Fruit fly (Drosophila melanogaster): ENCODE measurements around the gene CG5078.
"Not testable (repeated sequence)": the region's sequence is repeated elsewhere in the genome, so short reads cannot be mapped to it uniquely, and the experiment has no call there.

The CG5078 gene

DNA sequence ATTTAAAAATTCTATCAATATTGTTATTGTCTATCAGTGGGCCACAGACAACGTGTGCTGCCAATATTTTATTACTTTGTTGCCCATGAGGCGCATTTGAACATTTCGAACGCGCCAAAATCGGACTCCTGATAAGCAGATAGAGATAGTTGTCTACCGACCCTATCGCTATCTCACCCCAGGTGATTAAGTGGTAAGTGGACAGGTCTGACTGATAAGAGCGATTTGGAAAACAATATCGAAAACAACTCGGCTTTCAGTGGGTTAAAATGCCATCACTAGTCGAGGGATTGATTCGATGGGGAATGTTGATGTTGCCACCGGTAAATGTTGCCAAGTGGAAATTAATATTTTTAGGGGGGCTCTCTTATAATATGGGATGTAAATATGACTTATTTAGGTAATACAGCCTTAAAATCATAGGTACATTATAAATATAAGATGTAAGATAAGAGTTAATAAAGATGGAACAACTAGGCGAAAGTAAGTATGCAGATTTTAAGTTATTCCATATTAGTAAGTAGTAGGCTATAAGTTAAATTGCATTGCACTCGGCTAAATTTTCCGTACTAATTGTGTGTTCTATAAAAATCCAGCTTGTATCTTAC lies 14.2 kb upstream of the CG5078 start, which contains the start of gene ND-39:
Gene ND-39 (plus strand): TSS at position 558 of the 608 bp plus-strand sequence.
- TF ChIP-seq CG8478 (optimal IDR thresholded peaks at IDR 0.05) (no peak), CTCF (optimal IDR thresholded peaks at IDR 0.05) (no peak)

DNA sequence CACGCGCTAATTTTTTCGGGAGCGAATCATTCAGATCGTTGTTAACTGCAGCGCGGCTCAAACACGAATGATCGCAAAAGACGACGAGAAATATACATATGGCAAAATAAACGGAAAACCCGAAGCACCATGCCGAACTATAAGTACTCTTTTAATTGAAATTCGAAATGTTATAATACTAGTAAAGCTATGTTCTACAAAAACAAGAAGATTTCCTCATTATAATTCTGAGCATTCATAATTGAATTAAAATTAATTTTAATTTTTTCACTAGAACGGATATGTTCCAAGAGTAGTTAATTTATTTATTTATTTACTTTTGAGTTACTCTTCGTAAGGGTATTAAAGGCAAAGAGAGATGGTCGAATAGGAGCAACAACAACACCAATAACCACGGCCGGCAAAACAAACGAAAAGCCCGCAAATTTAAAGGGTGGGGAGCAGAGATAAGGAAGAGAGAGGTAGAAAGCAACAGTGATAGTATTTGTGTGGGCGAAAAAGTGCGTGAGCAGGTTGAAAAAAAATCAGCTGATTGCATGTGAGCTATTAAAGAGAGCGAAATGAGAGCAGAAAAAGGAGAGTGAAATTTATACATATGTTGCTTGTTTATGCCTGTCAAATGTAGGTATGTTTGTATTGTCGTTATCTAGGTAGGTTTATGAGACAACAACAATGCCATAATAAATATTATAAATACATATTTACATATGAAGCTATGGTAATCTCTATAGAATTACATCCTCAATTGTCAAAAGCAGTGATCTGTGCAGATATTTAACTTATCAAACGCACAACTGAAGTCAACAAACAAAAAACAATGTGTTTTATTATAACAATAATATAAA lies 12.2 kb upstream of the CG5078 start:
- no peak for TF ChIP-seq CG8478 (optimal IDR thresholded peaks at IDR 0.05)
- no peak for TF ChIP-seq CTCF (optimal IDR thresholded peaks at IDR 0.05)

dm6 chr3L:20494262-20494601 lies 11.6 kb upstream of the CG5078 start:
- TF ChIP-seq CTCF (optimal IDR thresholded peaks at IDR 0.05) (no peak), CG8478 (optimal IDR thresholded peaks at IDR 0.05) (no peak)

dm6 chr3L:20494780-20495591 lies 10.8 kb upstream of the CG5078 start, which contains the start of gene ZnT77C:
TSS of gene ZnT77C (minus strand) at chr3L:20494921.
- TF ChIP-seq CTCF (optimal IDR thresholded peaks at IDR 0.05) (peak in 1 of 2 experiments; percentile 27), CG8478 (optimal IDR thresholded peaks at IDR 0.05) (no peak)

- TF ChIP-seq CG8478 (optimal IDR thresholded peaks at IDR 0.05) (no peak), CTCF (optimal IDR thresholded peaks at IDR 0.05) (peak; percentile 14 to 39)
Observed at dm6 chr3L:20497124-20497996, 8.5 kb upstream of the CG5078 start, which contains the start of gene CG32425. TSS of gene CG32425 (plus strand) at chr3L:20497323.

DNA sequence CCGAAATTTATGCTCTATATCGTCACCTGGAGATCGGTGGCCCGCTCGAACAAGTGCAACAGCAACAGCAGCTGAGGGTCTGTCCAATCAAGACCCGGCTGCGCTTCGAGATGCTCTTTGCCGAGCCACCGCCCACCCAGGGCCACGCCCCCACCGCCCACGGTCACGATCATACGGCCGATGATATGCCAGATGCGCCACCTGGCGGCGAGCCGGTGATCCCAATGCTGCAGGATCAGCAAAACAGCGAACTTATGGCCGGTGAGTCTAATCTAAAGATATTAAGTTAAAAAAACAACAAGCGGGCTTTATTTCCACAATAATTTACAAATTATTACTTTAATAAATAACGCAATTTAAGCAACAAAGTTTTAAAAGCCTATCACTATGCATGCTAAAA lies 7.6 kb upstream of the CG5078 start:
- TF ChIP-seq CTCF (optimal IDR thresholded peaks at IDR 0.05) (peak; percentile 81 to 84), CG8478 (optimal IDR thresholded peaks at IDR 0.05) (no peak)

dm6 chr3L:20499536-20499935 lies 6.3 kb upstream of the CG5078 start, which contains the start of gene CG18281:
TSS of gene CG18281 (plus strand) at chr3L:20499836.
- not testable (repeated sequence) for TF ChIP-seq CTCF, CG8478 (optimal IDR thresholded peaks at IDR 0.05)

- TF ChIP-seq CTCF (optimal IDR thresholded peaks at IDR 0.05) = no peak
Observed at dm6 chr3L:20503256-20503655, 2.6 kb upstream of the CG5078 start.

DNA sequence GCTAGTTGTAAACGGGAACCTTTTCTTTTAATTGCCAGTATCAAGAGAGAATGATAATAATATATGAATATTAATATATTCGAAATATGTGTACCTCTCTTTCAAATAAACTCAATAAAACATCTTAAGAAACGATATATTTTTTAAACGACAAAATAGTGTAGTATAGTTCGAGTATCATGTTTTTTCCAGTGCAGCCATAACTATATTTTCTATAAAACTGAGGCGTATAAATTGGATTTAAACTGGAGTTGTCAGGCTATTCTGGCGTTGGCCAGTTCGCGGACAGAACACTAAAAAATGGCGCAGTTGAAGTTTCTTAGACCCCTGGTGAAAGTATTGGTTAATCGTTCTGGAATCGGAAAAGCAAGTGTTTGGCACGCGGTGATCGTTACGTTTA lies 1.9 kb upstream of the CG5078 start, which contains the start of gene CG17637:
Gene CG17637 (plus strand): TSS at position 301 of the 400 bp plus-strand sequence.
- not testable (repeated sequence) for TF ChIP-seq CTCF, CG8478 (optimal IDR thresholded peaks at IDR 0.05)

dm6 chr3L:20507552-20507951 lies 1.7 kb downstream of the CG5078 start:
- TF ChIP-seq CTCF (optimal IDR thresholded peaks at IDR 0.05) (no peak), CG8478 (optimal IDR thresholded peaks at IDR 0.05) (no peak)

- no peak for TF ChIP-seq CG8478 (optimal IDR thresholded peaks at IDR 0.05)
Observed at dm6 chr3L:20508136-20508635, 2.4 kb downstream of the CG5078 start.

dm6 chr3L:20509121-20509934 lies 3.5 kb downstream of the CG5078 start:
- TF ChIP-seq CTCF (optimal IDR thresholded peaks at IDR 0.05) (no peak), CG8478 (optimal IDR thresholded peaks at IDR 0.05) (no peak)

dm6 chr3L:20511499-20512108 lies 5.8 kb downstream of the CG5078 start:
- TF ChIP-seq CTCF (optimal IDR thresholded peaks at IDR 0.05) (no peak), CG8478 (optimal IDR thresholded peaks at IDR 0.05) (no peak)
